Worm (Caenorhabditis elegans) whole organism, L3 larva: ENCODE data around the gene atg-16.2.

Experiments used
- R02D3.7 ChIP-seq: fragments of 150-350 bp; optimal IDR thresholded peaks from 2 replicates; lab custom pipeline; 2014; ENCODE audit warnings: missing biosample characterization, missing genetic modification characterization
- ceh-9 ChIP-seq: sonication (generic microtip); optimal IDR thresholded peaks from 2 replicates; lab custom pipeline; 2018; ENCODE audit warnings: missing biosample characterization, missing genetic modification characterization
- egl-27 ChIP-seq: sonication (generic microtip); optimal IDR thresholded peaks from 4 replicates; lab custom pipeline; 2017; ENCODE audit warnings: missing biosample characterization, missing genetic modification reagents, missing genetic modification characterization
- hmg-11 ChIP-seq: sonication (generic microtip); optimal IDR thresholded peaks from 2 replicates; lab custom pipeline; 2016; ENCODE audit warnings: missing genetic modification characterization, missing compliant biosample characterization
- lin-15B ChIP-seq: fragments of 150-350 bp; optimal IDR thresholded peaks from 2 replicates; lab custom pipeline; 2014; ENCODE audit warnings: missing biosample characterization, missing genetic modification characterization
- lin-39 ChIP-seq: fragments of 150-350 bp; optimal IDR thresholded peaks from 2 replicates; lab custom pipeline; 2018; ENCODE audit warnings: missing biosample characterization, missing genetic modification reagents, missing genetic modification characterization
- nhr-11 ChIP-seq: fragments of 150-350 bp; optimal IDR thresholded peaks from 2 replicates; lab custom pipeline; 2014; ENCODE audit warnings: missing biosample characterization, missing genetic modification characterization
- nhr-23 ChIP-seq: fragments of 150-350 bp; optimal IDR thresholded peaks from 2 replicates; lab custom pipeline; 2014; ENCODE audit warnings: missing biosample characterization, missing genetic modification reagents, missing genetic modification characterization
- nhr-237 ChIP-seq: fragments of 150-350 bp; optimal IDR thresholded peaks from 2 replicates; lab custom pipeline; 2014; ENCODE audit warnings: missing biosample characterization, missing genetic modification characterization
- nhr-77 ChIP-seq: fragments of 150-350 bp; optimal IDR thresholded peaks from 2 replicates; lab custom pipeline; 2014; ENCODE audit warnings: missing biosample characterization, missing genetic modification characterization
- pha-4 ChIP-seq: fragments of 150-350 bp; optimal IDR thresholded peaks from 2 replicates; lab custom pipeline; 2014; ENCODE audit warnings: missing biosample characterization, missing genetic modification reagents, missing genetic modification characterization
- snpc-4 ChIP-seq: fragments of 150-350 bp; optimal IDR thresholded peaks from 2 replicates; lab custom pipeline; 2014; ENCODE audit warnings: missing biosample characterization, missing genetic modification characterization
- unc-62 ChIP-seq: fragments of 150-350 bp; sonication (generic microtip); optimal IDR thresholded peaks from 4 replicates; lab custom pipeline; 2014; ENCODE audit warnings: missing biosample characterization, missing genetic modification reagents, missing genetic modification characterization
- ztf-11 ChIP-seq: fragments of 150-350 bp; optimal IDR thresholded peaks from 2 replicates; lab custom pipeline; 2014; ENCODE audit warnings: missing biosample characterization, missing genetic modification characterization

DNA sequence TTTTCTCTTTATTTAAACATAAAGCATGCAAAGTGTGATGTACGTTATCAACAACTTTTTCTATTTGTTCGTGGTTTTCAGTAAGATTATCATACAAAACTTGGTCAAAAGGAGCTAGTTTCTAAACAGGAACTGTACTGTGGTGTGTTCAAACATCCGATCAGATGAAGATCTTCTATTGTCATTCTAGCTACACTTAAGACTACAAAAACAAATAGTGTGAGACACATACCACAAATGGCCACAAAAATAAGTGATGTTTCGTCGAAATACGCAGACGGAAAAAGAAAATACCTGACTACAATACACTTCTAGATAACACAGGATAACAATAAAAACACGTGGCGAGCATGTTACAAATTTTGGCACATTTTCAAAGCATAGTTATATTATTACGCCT, 4.5 kb downstream of the atg-16.2 start:
- no peak for TF ChIP-seq unc-62 (GFP tag; lab: Kevin White, UChicago)
- TF ChIP-seq lin-39 (tag; lab: Kevin White, UChicago) = no peak
- TF ChIP-seq nhr-11 (tag; lab: Kevin White, UChicago) = no peak
- TF ChIP-seq ceh-9 (tag; lab: Kevin White, UChicago) = no peak
- no peak for TF ChIP-seq lin-15B (tag; lab: Kevin White, UChicago)
- TF ChIP-seq hmg-11 (tag; lab: Kevin White, UChicago) = no peak
- no peak for TF ChIP-seq nhr-77 (tag; lab: Kevin White, UChicago)
- TF ChIP-seq pha-4 = no peak
- no peak for TF ChIP-seq R02D3.7 (tag; lab: Kevin White, UChicago)
- peak; percentile 14 for TF ChIP-seq nhr-23 (tag; lab: Kevin White, UChicago)
- no peak for TF ChIP-seq nhr-237 (tag; lab: Kevin White, UChicago)
- no peak for TF ChIP-seq ztf-11
- no peak for TF ChIP-seq snpc-4 (tag; lab: Kevin White, UChicago)
- TF ChIP-seq egl-27 = no peak
